Fruit fly (Drosophila melanogaster): ENCODE results near the gene SMC3.
A peak's percentile ranks its signal among the peaks of the same experiment; 100 is the strongest.

SMC3 gene

DNA sequence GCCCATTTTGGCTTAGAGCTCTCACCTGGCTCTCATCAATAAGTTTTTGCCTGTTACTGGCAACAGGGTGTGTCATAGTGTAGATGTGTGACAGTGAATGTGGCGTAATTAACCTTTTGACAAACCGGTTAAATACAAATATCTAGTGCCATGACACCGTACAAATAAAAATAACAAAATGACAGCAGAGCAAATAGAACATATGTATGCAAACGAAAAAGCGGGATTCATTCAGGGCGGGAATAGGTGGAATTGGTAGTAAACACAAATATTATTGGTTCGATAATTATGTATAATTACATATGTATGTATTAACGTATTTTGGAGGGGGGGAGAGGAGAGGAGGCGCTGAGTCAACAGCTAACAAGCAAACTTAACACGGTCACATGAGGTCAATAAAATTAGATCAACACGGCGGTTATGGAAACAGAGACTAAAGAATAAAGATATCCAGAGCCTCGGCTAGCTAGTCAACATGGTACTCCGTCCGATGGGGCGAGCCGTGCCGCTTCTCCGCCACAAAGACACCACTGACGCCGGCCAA is 3.1 kb upstream of the SMC3 start:
- TF ChIP-seq CG8632 (GFP tag; optimal IDR thresholded peaks at IDR 0.05) (no peak), fkh (GFP tag; optimal IDR thresholded peaks at IDR 0.05) (peak; percentile 92)

DNA sequence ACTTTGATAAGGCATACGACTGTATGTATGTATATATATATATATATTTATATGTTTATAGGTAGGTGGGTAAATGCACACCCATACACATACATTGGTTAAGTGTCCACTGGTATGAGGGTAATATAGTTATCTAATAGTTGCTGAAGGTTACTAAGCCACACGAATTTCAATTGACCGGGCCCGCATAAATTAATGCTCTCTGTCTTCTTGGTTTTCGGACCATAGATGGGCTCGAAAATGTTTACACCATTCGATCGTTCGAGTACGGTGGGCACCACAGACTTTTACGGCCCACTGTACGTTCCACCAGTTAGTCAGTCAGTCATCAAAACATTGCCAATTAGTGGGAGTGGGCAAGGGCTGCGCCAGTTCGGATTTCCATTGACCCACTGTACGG is 2.2 kb upstream of the SMC3 start:
- no peak for TF ChIP-seq Ets21C (GFP tag; optimal IDR thresholded peaks at IDR 0.05)
- no peak for TF ChIP-seq Met (GFP tag; optimal IDR thresholded peaks at IDR 0.05)
- no peak for TF ChIP-seq CG11762 (GFP tag; optimal IDR thresholded peaks at IDR 0.05; ENCODE audit: insufficient read depth)
- TF ChIP-seq topi (GFP tag; optimal IDR thresholded peaks at IDR 0.05), result no peak
- TF ChIP-seq CG32006 (GFP tag; optimal IDR thresholded peaks at IDR 0.05), result no peak
- no peak for TF ChIP-seq OdsH (GFP tag; optimal IDR thresholded peaks at IDR 0.05)
- TF ChIP-seq Sox14 (GFP tag; optimal IDR thresholded peaks at IDR 0.05), result no peak
- TF ChIP-seq CG6163 (GFP tag; IDR thresholded peaks at IDR 0.05), result no peak
- no peak for TF ChIP-seq dac (GFP tag; optimal IDR thresholded peaks at IDR 0.05)
- no peak for TF ChIP-seq esn (GFP tag; optimal IDR thresholded peaks at IDR 0.05)
- TF ChIP-seq Hr39 (GFP tag; optimal IDR thresholded peaks at IDR 0.05), result no peak
- no peak for TF ChIP-seq CG9139 (GFP tag; optimal IDR thresholded peaks at IDR 0.05)
- no peak for TF ChIP-seq CG11902 (GFP tag; optimal IDR thresholded peaks at IDR 0.05)
- no peak for TF ChIP-seq Hr4 (GFP tag; optimal IDR thresholded peaks at IDR 0.05)
- no peak for TF ChIP-seq Ets96B (tag; optimal IDR thresholded peaks at IDR 0.05)
- no peak for TF ChIP-seq CG15336 (GFP tag; IDR thresholded peaks at IDR 0.05)
- no peak for TF ChIP-seq acj6 (GFP tag; optimal IDR thresholded peaks at IDR 0.05)
- TF ChIP-seq CG6808 (GFP tag; optimal IDR thresholded peaks at IDR 0.05), result no peak
- no peak for TF ChIP-seq dsx (GFP tag; optimal IDR thresholded peaks at IDR 0.05; ENCODE audit: poor library complexity, severe bottlenecking)

DNA sequence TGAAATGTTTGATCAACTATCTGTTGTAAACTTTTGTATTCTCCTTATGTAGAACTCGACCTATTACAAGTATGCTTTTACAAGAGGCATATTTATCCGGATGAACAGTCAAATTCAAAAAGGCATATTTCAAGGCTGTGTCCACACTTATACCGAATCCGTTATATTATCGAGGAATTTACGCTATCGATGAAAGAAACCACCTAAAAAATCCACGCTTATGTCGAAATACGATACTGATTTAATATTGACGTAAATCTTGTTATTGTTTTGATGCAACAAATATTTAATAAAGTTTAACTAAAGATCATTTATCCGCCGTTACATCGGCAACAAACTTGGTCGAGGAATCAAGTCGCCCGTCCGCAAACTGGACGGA is 5.6 kb downstream of the SMC3 start, which contains the start of gene CG13014:
Gene CG13014, plus strand, starts transcription at position 206 of the 379 bp plus-strand sequence.
- TF ChIP-seq CG6854 (GFP tag; optimal IDR thresholded peaks at IDR 0.05), result no peak
- TF ChIP-seq svp (GFP tag), result no peak
- no peak for TF ChIP-seq acj6 (GFP tag; optimal IDR thresholded peaks at IDR 0.05)
- TF ChIP-seq CG7368 (GFP tag; optimal IDR thresholded peaks at IDR 0.05), result no peak
- no peak for TF ChIP-seq CG4318 (GFP tag; optimal IDR thresholded peaks at IDR 0.05)
- TF ChIP-seq Eip78C (GFP tag), result no peak
- TF ChIP-seq salr (GFP tag; optimal IDR thresholded peaks at IDR 0.05), result no peak
- no peak for TF ChIP-seq CG3919 (GFP tag; optimal IDR thresholded peaks at IDR 0.05)
- TF ChIP-seq dac (GFP tag; optimal IDR thresholded peaks at IDR 0.05), result no peak
- TF ChIP-seq CG6276 (GFP tag; optimal IDR thresholded peaks at IDR 0.05), result no peak
- TF ChIP-seq Ets21C (GFP tag; optimal IDR thresholded peaks at IDR 0.05), result no peak
- TF ChIP-seq CG6792 (GFP tag; optimal IDR thresholded peaks at IDR 0.05), result no peak

DNA sequence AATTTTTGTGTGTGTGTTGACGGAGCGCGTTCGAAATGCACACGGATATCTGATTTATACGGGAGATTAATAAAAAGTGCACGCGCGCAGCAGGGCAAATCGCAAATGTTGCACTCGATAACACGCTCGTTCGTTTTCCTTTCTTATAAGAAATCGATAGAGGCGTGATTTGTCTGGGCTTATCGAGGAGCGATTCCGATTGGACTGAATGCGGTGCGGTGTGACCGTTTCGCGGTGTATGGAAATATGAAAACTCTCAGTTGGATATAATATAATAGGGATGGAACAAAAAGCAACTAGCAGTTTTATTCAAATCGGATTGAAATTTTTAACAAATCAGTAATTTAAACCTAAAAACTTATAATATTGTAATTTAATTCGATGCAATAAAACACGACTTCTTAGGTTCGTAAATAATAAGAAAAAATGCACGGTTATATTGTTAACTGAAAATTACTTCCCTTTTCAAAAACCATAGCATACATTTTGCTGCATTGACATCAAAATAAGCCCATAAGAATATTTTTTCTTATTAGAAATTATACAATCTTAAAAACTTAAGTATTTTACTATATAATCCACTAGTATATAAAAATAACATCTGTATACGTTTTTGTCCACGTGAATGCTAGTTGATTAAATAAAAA is 6.1 kb downstream of the SMC3 start, which contains the start of gene CanA-14F:
Gene CanA-14F, minus strand, starts transcription at position 152 of the 647 bp plus-strand sequence.
- TF ChIP-seq Ets21C (GFP tag; optimal IDR thresholded peaks at IDR 0.05), result no peak
- TF ChIP-seq Eip78C (GFP tag), result peak; percentile 53
- TF ChIP-seq CG1621 (tag; optimal IDR thresholded peaks at IDR 0.05), result peak; percentile 17
- TF ChIP-seq CG6792 (GFP tag; optimal IDR thresholded peaks at IDR 0.05), result no peak
- no peak for TF ChIP-seq Sox102F (GFP tag; optimal IDR thresholded peaks at IDR 0.05)
- TF ChIP-seq Smox (GFP tag; optimal IDR thresholded peaks at IDR 0.05), result no peak
- TF ChIP-seq cyc (GFP tag; optimal IDR thresholded peaks at IDR 0.05), result no peak

All from whole organism, prepupa.